Fruit fly (Drosophila melanogaster) whole organism, embryonic: ENCODE measurements around the gene CG32106.

ENCODE experiments used
- Ada2b ChIP-seq: fragments of 200-800 bp; sonication (Bioruptor generic); IDR thresholded peaks from 2 replicates; pipeline ENCODE4 v1.3.6; 2022; ENCODE audit warnings: missing biosample characterization, missing genetic modification characterization
- BEAF-32 ChIP-seq: fragments of 200-800 bp; sonication (Bioruptor generic); optimal IDR thresholded peaks from 3 replicates; lab custom pipeline; 2017; ENCODE audit warnings: missing biosample characterization, missing genetic modification characterization, mild to moderate bottlenecking, moderate library complexity, missing genetic modification reagents
- CG10274 ChIP-seq: fragments of 200-800 bp; sonication (Bioruptor generic); optimal IDR thresholded peaks from 3 replicates; lab custom pipeline; 2017; ENCODE audit warnings: missing biosample characterization, mild to moderate bottlenecking, missing genetic modification characterization
- CG10565 ChIP-seq: fragments of 200-800 bp; sonication (Bioruptor generic); optimal IDR thresholded peaks from 3 replicates; lab custom pipeline; 2016; ENCODE audit warnings: missing biosample characterization, mild to moderate bottlenecking, missing genetic modification characterization
- CG11695 ChIP-seq: fragments of 200-800 bp; sonication (Bioruptor generic); IDR thresholded peaks from 3 replicates; pipeline ENCODE4 v1.3.6; 2022; ENCODE audit warnings: missing biosample characterization, missing genetic modification characterization
- CG12299 ChIP-seq: fragments of 200-800 bp; sonication (Bioruptor generic); optimal IDR thresholded peaks from 2 replicates; lab custom pipeline; 2018; ENCODE audit warnings: missing biosample characterization, mild to moderate bottlenecking, missing genetic modification characterization
- CG12942 ChIP-seq: fragments of 200-800 bp; sonication (Bioruptor generic); optimal IDR thresholded peaks from 3 replicates; lab custom pipeline; 2016; ENCODE audit warnings: missing biosample characterization, missing genetic modification characterization
- CG13424 ChIP-seq: fragments of 200-800 bp; sonication (Bioruptor generic); optimal IDR thresholded peaks from 2 replicates; lab custom pipeline; 2019; ENCODE audit warnings: missing biosample characterization, mild to moderate bottlenecking, missing genetic modification characterization, moderate library complexity
- CG13894 ChIP-seq: fragments of 200-800 bp; sonication (Bioruptor generic); optimal IDR thresholded peaks from 3 replicates; lab custom pipeline; 2018; ENCODE audit warnings: missing biosample characterization, mild to moderate bottlenecking, missing genetic modification characterization, moderate library complexity
- CG14441 ChIP-seq: fragments of 200-800 bp; sonication (Bioruptor generic); IDR thresholded peaks from 2 replicates; pipeline ENCODE4 v1.3.6; 2022; ENCODE audit warnings: missing biosample characterization, missing genetic modification characterization
- CG14710 ChIP-seq: fragments of 200-800 bp; sonication (Bioruptor generic); optimal IDR thresholded peaks from 3 replicates; lab custom pipeline; 2019; ENCODE audit warnings: missing biosample characterization, mild to moderate bottlenecking, missing genetic modification characterization, moderate library complexity
- CG15011 ChIP-seq: fragments of 200-800 bp; sonication (Bioruptor generic); optimal IDR thresholded peaks from 3 replicates; lab custom pipeline; 2018; ENCODE audit warnings: missing biosample characterization, mild to moderate bottlenecking, missing genetic modification characterization
- CG15514 ChIP-seq: fragments of 200-800 bp; sonication (Bioruptor generic); optimal IDR thresholded peaks from 3 replicates; lab custom pipeline; 2017; ENCODE audit warnings: missing biosample characterization, missing genetic modification characterization, mild to moderate bottlenecking, moderate library complexity, missing genetic modification reagents
- CG17829 ChIP-seq: fragments of 200-800 bp; optimal IDR thresholded peaks from 2 replicates; lab custom pipeline; 2019; ENCODE audit warnings: missing biosample characterization, mild to moderate bottlenecking, missing genetic modification characterization, moderate library complexity
- CG2116 ChIP-seq: fragments of 200-800 bp; sonication (Bioruptor generic); optimal IDR thresholded peaks from 3 replicates; lab custom pipeline; 2018; ENCODE audit warnings: missing biosample characterization, mild to moderate bottlenecking, missing genetic modification characterization
- CG2889 ChIP-seq: fragments of 200-800 bp; sonication (Bioruptor generic); IDR thresholded peaks from 3 replicates; pipeline ENCODE4 v1.3.6; 2022; ENCODE audit warnings: missing biosample characterization, missing genetic modification characterization
- CG34224 ChIP-seq: fragments of 200-800 bp; sonication (Bioruptor generic); IDR thresholded peaks from 3 replicates; pipeline ENCODE4 v1.3.6; 2022; ENCODE audit warnings: missing biosample characterization, missing genetic modification characterization; ENCODE audit not compliant: partially characterized antibody
- CG4424 ChIP-seq: fragments of 200-800 bp; sonication (Bioruptor generic); optimal IDR thresholded peaks from 3 replicates; lab custom pipeline; 2016; ENCODE audit warnings: missing biosample characterization, missing genetic modification characterization
- CG6765 ChIP-seq: fragments of 200-800 bp; sonication (Bioruptor generic); optimal IDR thresholded peaks from 3 replicates; lab custom pipeline; 2017; ENCODE audit warnings: missing biosample characterization, mild to moderate bottlenecking, missing genetic modification characterization
- CG7839 ChIP-seq: fragments of 200-800 bp; sonication (Bioruptor generic); optimal IDR thresholded peaks from 3 replicates; lab custom pipeline; 2018; ENCODE audit warnings: missing biosample characterization, mild to moderate bottlenecking, missing genetic modification characterization, moderate library complexity
- CG7928 ChIP-seq: fragments of 200-800 bp; sonication (Bioruptor generic); optimal IDR thresholded peaks from 2 replicates; lab custom pipeline; 2017; ENCODE audit warnings: missing biosample characterization, mild to moderate bottlenecking, missing genetic modification characterization
- CG8924 ChIP-seq: fragments of 200-800 bp; optimal IDR thresholded peaks from 3 replicates; lab custom pipeline; 2019; ENCODE audit warnings: missing biosample characterization, mild to moderate bottlenecking, missing genetic modification characterization, moderate library complexity
- CG9437 ChIP-seq: fragments of 200-800 bp; sonication (Bioruptor generic); optimal IDR thresholded peaks from 2 replicates; lab custom pipeline; 2018; ENCODE audit warnings: missing biosample characterization, mild to moderate bottlenecking, missing genetic modification characterization
- Dfd ChIP-seq, 2 experiments: fragments of >200 bp; optimal IDR thresholded peaks; 2 replicates each; lab custom pipeline; 2017; ENCODE audit warnings: missing biosample characterization in 2 of 2, missing genetic modification characterization in 2 of 2
- GATAe ChIP-seq: fragments of 200-800 bp; sonication (Bioruptor generic); conservative IDR thresholded peaks from 2 replicates; pipeline ENCODE4 v1.3.6; 2022; ENCODE audit warnings: missing biosample characterization, missing genetic modification characterization
- Hr39 ChIP-seq: fragments of >200 bp; optimal IDR thresholded peaks from 2 replicates; lab custom pipeline; 2017
- Jarid2 ChIP-seq: fragments of 200-800 bp; sonication (Bioruptor generic); optimal IDR thresholded peaks from 3 replicates; lab custom pipeline; 2017; ENCODE audit warnings: mild to moderate bottlenecking, missing biosample characterization, missing genetic modification reagents, missing genetic modification characterization
- Oaz ChIP-seq: fragments of 200-800 bp; sonication (Bioruptor generic); IDR thresholded peaks from 2 replicates; pipeline ENCODE4 v1.3.6; 2022; ENCODE audit warnings: missing biosample characterization, missing genetic modification characterization
- Side ChIP-seq: fragments of 200-800 bp; sonication (Bioruptor generic); optimal IDR thresholded peaks from 2 replicates; lab custom pipeline; 2016; ENCODE audit warnings: missing biosample characterization, missing genetic modification characterization
- Taf1 ChIP-seq: fragments of 200-800 bp; sonication (Bioruptor generic); IDR thresholded peaks from 2 replicates; pipeline ENCODE4 v1.3.6; 2022; ENCODE audit warnings: missing biosample characterization, missing genetic modification characterization
- Xrp1 ChIP-seq: fragments of 200-800 bp; sonication (Bioruptor generic); IDR thresholded peaks from 2 replicates; pipeline ENCODE4 v1.3.6; 2022; ENCODE audit warnings: missing biosample characterization, missing genetic modification characterization
- ac ChIP-seq: fragments of 200-800 bp; sonication (Bioruptor generic); optimal IDR thresholded peaks from 3 replicates; lab custom pipeline; 2017; ENCODE audit warnings: missing biosample characterization, mild to moderate bottlenecking, missing genetic modification characterization
- al ChIP-seq: fragments of 200-800 bp; sonication (Bioruptor generic); IDR thresholded peaks from 2 replicates; pipeline ENCODE4 v1.3.6; 2022; ENCODE audit warnings: missing biosample characterization, missing genetic modification characterization
- caup ChIP-seq: fragments of 200-800 bp; sonication (Bioruptor generic); optimal IDR thresholded peaks from 3 replicates; lab custom pipeline; 2017; ENCODE audit warnings: missing biosample characterization, mild to moderate bottlenecking, missing genetic modification characterization, moderate library complexity; ENCODE audit not compliant: severe bottlenecking
- ci ChIP-seq: fragments of 200-800 bp; sonication (Bioruptor generic); IDR thresholded peaks from 3 replicates; pipeline ENCODE4 v1.3.6; 2022; ENCODE audit warnings: missing biosample characterization, missing genetic modification characterization
- croc ChIP-seq: fragments of 200-800 bp; sonication (Bioruptor generic); conservative IDR thresholded peaks from 3 replicates; pipeline ENCODE4 v1.3.6; 2022; ENCODE audit warnings: missing biosample characterization, missing genetic modification characterization
- fd102C ChIP-seq: fragments of 200-800 bp; sonication (Bioruptor generic); optimal IDR thresholded peaks from 2 replicates; lab custom pipeline; 2018; ENCODE audit warnings: missing biosample characterization, mild to moderate bottlenecking, missing genetic modification characterization, moderate library complexity
- fd3F ChIP-seq: fragments of 200-800 bp; sonication (Bioruptor generic); optimal IDR thresholded peaks from 2 replicates; lab custom pipeline; 2018; ENCODE audit warnings: missing biosample characterization, mild to moderate bottlenecking, missing genetic modification characterization, moderate library complexity
- gce ChIP-seq: fragments of 200-800 bp; sonication (Bioruptor generic); IDR thresholded peaks from 3 replicates; pipeline ENCODE4 v1.3.6; 2022; ENCODE audit warnings: missing biosample characterization, missing genetic modification characterization
- lab ChIP-seq: fragments of 200-800 bp; sonication (Bioruptor generic); optimal IDR thresholded peaks from 3 replicates; lab custom pipeline; 2017; ENCODE audit warnings: missing biosample characterization, missing genetic modification characterization, mild to moderate bottlenecking, moderate library complexity, missing genetic modification reagents
- otp ChIP-seq: fragments of 200-800 bp; sonication (Bioruptor generic); IDR thresholded peaks from 3 replicates; pipeline ENCODE4, ENCODE4 v1.3.6; 2022; ENCODE audit warnings: missing biosample characterization, missing genetic modification characterization
- pb ChIP-seq: fragments of 200-800 bp; sonication (Bioruptor generic); optimal IDR thresholded peaks from 3 replicates; lab custom pipeline; 2016; ENCODE audit warnings: missing biosample characterization, missing genetic modification characterization
- pnt ChIP-seq: fragments of 200-800 bp; sonication (Bioruptor generic); optimal IDR thresholded peaks from 3 replicates; lab custom pipeline; 2016; ENCODE audit warnings: missing biosample characterization, missing genetic modification characterization
- sug ChIP-seq: fragments of 200-800 bp; optimal IDR thresholded peaks from 2 replicates; lab custom pipeline; 2019; ENCODE audit warnings: missing biosample characterization, mild to moderate bottlenecking, missing genetic modification characterization, moderate library complexity
- tap ChIP-seq: fragments of 200-800 bp; optimal IDR thresholded peaks from 3 replicates; lab custom pipeline; 2019; ENCODE audit warnings: missing biosample characterization, mild to moderate bottlenecking, missing genetic modification characterization, moderate library complexity
- tup ChIP-seq: fragments of 200-800 bp; sonication (Bioruptor generic); optimal IDR thresholded peaks from 2 replicates; lab custom pipeline; 2016; ENCODE audit warnings: missing biosample characterization, mild to moderate bottlenecking, missing genetic modification characterization, moderate library complexity
- vnd ChIP-seq: fragments of 200-800 bp; sonication (Bioruptor generic); IDR thresholded peaks from 3 replicates; pipeline ENCODE4 v1.3.6; 2022; ENCODE audit warnings: missing biosample characterization, missing genetic modification characterization; ENCODE audit not compliant: partially characterized antibody
- zen ChIP-seq: fragments of 200-800 bp; sonication (Bioruptor generic); optimal IDR thresholded peaks from 3 replicates; lab custom pipeline; 2018; ENCODE audit warnings: missing biosample characterization, mild to moderate bottlenecking, missing genetic modification characterization, moderate library complexity

CG32106 gene

dm6 chr3L:12813907-12814306 lies 35.4 kb upstream of the CG32106 start, which contains the start of the genes Sf3a2 and CG42588 (continued):
- TF ChIP-seq caup (no peak), CG17829 (tag; lab: Kevin White, UChicago) (peak; percentile 83), vnd (peak; percentile 68), al (GFP tag; lab: Robert Waterston, UW) (peak; percentile 66), CG2889 (GFP tag; lab: Robert Waterston, UW) (0 out of 3 replicates have a peak, but pooled peaks have one; percentile 29), Jarid2 (no peak), ac (no peak), CG8924 (tag; lab: Kevin White, UChicago) (peak; percentile 78), CG34224 (GFP tag; lab: Robert Waterston, UW) (peak; percentile 74), CG10565 (no peak), ci (GFP tag; lab: Robert Waterston, UW) (no peak), CG9437 (GFP tag; lab: Kevin White, UChicago) (peak; percentile 7), CG2116 (peak; percentile 83)
- TF ChIP-seq, all 482 proteins: peak for 229

dm6 chr3L:12808421-12808820 lies 29.9 kb upstream of the CG32106 start, which contains the start of gene CG32110:
Gene CG32110 (plus strand): TSS chr3L:12808721.
- TF ChIP-seq CG12942 (GFP tag; lab: Kevin White, UChicago): no peak

- no peak for TF ChIP-seq gce (GFP tag; lab: Robert Waterston, UW)
- TF ChIP-seq Taf1 (GFP tag; lab: Robert Waterston, UW): no peak
- no peak for TF ChIP-seq Side (GFP tag; lab: Kevin White, UChicago)
- no peak for TF ChIP-seq lab (GFP tag; lab: Kevin White, UChicago)
- 0 out of 2 replicates have a peak, but pooled peaks have one; percentile 14 for TF ChIP-seq CG14441
- no peak for TF ChIP-seq tup (GFP tag; lab: Kevin White, UChicago)
- no peak for TF ChIP-seq zen
- no peak for TF ChIP-seq CG10274
- TF ChIP-seq BEAF-32 (GFP tag; lab: Kevin White, UChicago): no peak
- peak; percentile 57 for TF ChIP-seq Xrp1
- no peak for TF ChIP-seq CG15011 (GFP tag; lab: Kevin White, UChicago)
- TF ChIP-seq croc (GFP tag; lab: Robert Waterston, UW): no peak
- TF ChIP-seq Dfd (GFP tag; optimal IDR thresholded peaks at IDR 0.05; lab: Kevin White, UChicago): no peak
- peak; percentile 41 for TF ChIP-seq CG15514 (GFP tag; lab: Kevin White, UChicago)
- TF ChIP-seq Oaz (GFP tag; lab: Robert Waterston, UW): no peak
- peak; percentile 65 for TF ChIP-seq CG6765
- TF ChIP-seq otp: peak; percentile 43; the same call in 1 of the 3 replicates
- peak; percentile 47 for TF ChIP-seq CG14710 (tag; lab: Kevin White, UChicago)
- no peak for TF ChIP-seq CG7928 (GFP tag; lab: Kevin White, UChicago)
- TF ChIP-seq sug (tag; lab: Kevin White, UChicago): peak; percentile 33
- TF ChIP-seq fd3F (GFP tag; lab: Kevin White, UChicago): peak; percentile 14
- TF ChIP-seq GATAe (GFP tag; lab: Robert Waterston, UW): no peak
- TF ChIP-seq pnt (GFP tag; lab: Kevin White, UChicago): no peak
- peak; percentile 63 for TF ChIP-seq CG7839 (tag; lab: Kevin White, UChicago)
- peak; percentile 19 for TF ChIP-seq CG4424 (GFP tag; lab: Kevin White, UChicago)
- peak; percentile 69 for TF ChIP-seq tap (tag; lab: Kevin White, UChicago)
- TF ChIP-seq CG13424 (tag; lab: Kevin White, UChicago): peak; percentile 65
- TF ChIP-seq fd102C (GFP tag; lab: Kevin White, UChicago): no peak
- no peak for TF ChIP-seq Hr39 (lab: Kevin White, UChicago)
- TF ChIP-seq CG11695 (GFP tag; lab: Robert Waterston, UW): 0 out of 3 replicates have a peak, but pooled peaks have one; percentile 44
- TF ChIP-seq CG12299 (tag; lab: Kevin White, UChicago): peak; percentile 68
- no peak for TF ChIP-seq CG13894 (tag; lab: Kevin White, UChicago)
- TF ChIP-seq Ada2b: peak; percentile 29
- TF ChIP-seq pb (GFP tag; lab: Kevin White, UChicago): no peak
Observed at dm6 chr3L:12806290-12806743, 27.8 kb upstream of the CG32106 start.
